Fruit fly (Drosophila melanogaster): ENCODE measurements around the gene daed.

Gene daed

DNA sequence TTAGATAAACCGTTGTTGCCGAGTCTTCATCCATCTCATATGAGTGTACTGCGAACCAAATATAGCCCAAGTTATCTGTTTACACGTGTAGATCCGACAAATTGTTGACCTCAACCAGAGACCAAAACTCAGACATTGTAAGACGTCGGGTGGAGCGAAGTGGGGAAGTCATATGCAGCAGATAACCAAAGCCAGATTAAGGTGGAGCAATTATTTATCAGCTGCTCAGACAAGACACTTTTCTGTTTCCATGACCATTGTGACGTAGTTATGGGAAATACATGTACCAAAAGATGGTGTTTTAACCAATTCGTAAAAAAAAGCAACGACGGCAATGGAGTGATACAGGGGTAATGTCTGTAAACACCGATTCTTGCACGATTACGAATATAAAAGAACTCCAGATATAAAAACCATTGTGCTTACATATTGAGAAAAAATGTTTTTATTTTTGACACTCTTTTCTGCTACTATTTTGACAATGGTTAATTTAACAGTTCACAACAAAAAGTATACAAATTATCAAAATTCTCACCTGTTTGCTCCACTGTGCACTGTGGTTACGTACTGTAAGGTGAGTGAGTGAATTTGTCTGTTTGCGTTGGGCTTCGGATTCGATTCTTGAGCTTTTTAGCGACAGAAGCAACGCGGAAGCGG is 38.7 kb downstream of the daed start (continued):
- TF ChIP-seq Dbx (GFP tag; IDR thresholded peaks at IDR 0.05) (0 out of 3 replicates have a peak, but pooled peaks have one; percentile 28), Dad (GFP tag; optimal IDR thresholded peaks at IDR 0.05) (no peak), CG2889 (GFP tag; IDR thresholded peaks at IDR 0.05) (no peak), Med (GFP tag) (peak; percentile 93), CG4282 (GFP tag; optimal IDR thresholded peaks at IDR 0.05) (peak; percentile 88), gt (GFP tag; IDR thresholded peaks at IDR 0.05) (no peak), bbx (GFP tag; IDR thresholded peaks at IDR 0.05; ENCODE audit: partially characterized antibody) (no peak), BEAF-32 (GFP tag; optimal IDR thresholded peaks at IDR 0.05) (no peak), CG18476 (GFP tag; optimal IDR thresholded peaks at IDR 0.05) (peak; percentile 30), CG15011 (GFP tag; optimal IDR thresholded peaks at IDR 0.05) (no peak), CG17912 (GFP tag; optimal IDR thresholded peaks at IDR 0.05) (no peak), schlank (tag; optimal IDR thresholded peaks at IDR 0.05) (no peak), Gsc (GFP tag; IDR thresholded peaks at IDR 0.05) (no peak), Aef1 (GFP tag; IDR thresholded peaks at IDR 0.05) (0 out of 3 replicates have a peak, but pooled peaks have one; percentile 15), MBD-R2 (GFP tag; IDR thresholded peaks at IDR 0.05) (peak; percentile 13; the same call in 1 of the 2 replicates), Hmx (GFP tag; optimal IDR thresholded peaks at IDR 0.05) (no peak), Eip74EF (GFP tag; optimal IDR thresholded peaks at IDR 0.05) (no peak), CG2199 (GFP tag; IDR thresholded peaks at IDR 0.05) (no peak), CG17186 (GFP tag; optimal IDR thresholded peaks at IDR 0.05) (no peak), run (tag; optimal IDR thresholded peaks at IDR 0.05) (peak; percentile 8), Pdp1 (GFP tag; optimal IDR thresholded peaks at IDR 0.05) (peak; percentile 47 to 59), klu (GFP tag; IDR thresholded peaks at IDR 0.05) (no peak), CG8388 (GFP tag; optimal IDR thresholded peaks at IDR 0.05) (peak; percentile 31), D19A (tag; optimal IDR thresholded peaks at IDR 0.05) (peak; percentile 39), CG3281 (GFP tag; optimal IDR thresholded peaks at IDR 0.05) (peak; percentile 49), chif (GFP tag; optimal IDR thresholded peaks at IDR 0.05) (peak; percentile 11 to 73), otp (GFP tag; IDR thresholded peaks at IDR 0.05) (no peak), her (GFP tag; optimal IDR thresholded peaks at IDR 0.05) (peak; percentile 23), CG30020 (tag; optimal IDR thresholded peaks at IDR 0.05) (no peak), Nf-YC (tag; optimal IDR thresholded peaks at IDR 0.05) (no peak), CG1233 (GFP tag; optimal IDR thresholded peaks at IDR 0.05) (no peak), ro (GFP tag; IDR thresholded peaks at IDR 0.05) (no peak), ci (GFP tag; IDR thresholded peaks at IDR 0.05) (no peak), Ravus (GFP tag; IDR thresholded peaks at IDR 0.05) (no peak), PHDP (tag; optimal IDR thresholded peaks at IDR 0.05) (peak; percentile 50), mld (GFP tag; IDR thresholded peaks at IDR 0.05; ENCODE audit: partially characterized antibody) (no peak), CG8924 (tag; optimal IDR thresholded peaks at IDR 0.05) (no peak), fd64A (GFP tag; optimal IDR thresholded peaks at IDR 0.05) (no peak), org-1 (GFP tag; optimal IDR thresholded peaks at IDR 0.05) (no peak), CG10543 (GFP tag; optimal IDR thresholded peaks at IDR 0.05) (peak; percentile 16), fd3F (GFP tag; optimal IDR thresholded peaks at IDR 0.05) (peak; percentile 0), ind (GFP tag; optimal IDR thresholded peaks at IDR 0.05) (peak; percentile 53), CG6175 (GFP tag; IDR thresholded peaks at IDR 0.05) (no peak), CG6683 (GFP tag; optimal IDR thresholded peaks at IDR 0.05) (no peak), CG11093 (GFP tag; IDR thresholded peaks at IDR 0.05) (peak; percentile 14; the same call in 1 of the 3 replicates), CG33557 (GFP tag; optimal IDR thresholded peaks at IDR 0.05) (no peak), oc (tag; optimal IDR thresholded peaks at IDR 0.05) (no peak), bab2 (GFP tag; optimal IDR thresholded peaks at IDR 0.05) (peak; percentile 50), dati (GFP tag; IDR thresholded peaks at IDR 0.05) (no peak), CG1024 (GFP tag; IDR thresholded peaks at IDR 0.05) (no peak; the same call in 1 of the 2 replicates)
